Worm (Caenorhabditis elegans): ENCODE measurements around the gene F38A1.15.

The F38A1.15 gene

DNA sequence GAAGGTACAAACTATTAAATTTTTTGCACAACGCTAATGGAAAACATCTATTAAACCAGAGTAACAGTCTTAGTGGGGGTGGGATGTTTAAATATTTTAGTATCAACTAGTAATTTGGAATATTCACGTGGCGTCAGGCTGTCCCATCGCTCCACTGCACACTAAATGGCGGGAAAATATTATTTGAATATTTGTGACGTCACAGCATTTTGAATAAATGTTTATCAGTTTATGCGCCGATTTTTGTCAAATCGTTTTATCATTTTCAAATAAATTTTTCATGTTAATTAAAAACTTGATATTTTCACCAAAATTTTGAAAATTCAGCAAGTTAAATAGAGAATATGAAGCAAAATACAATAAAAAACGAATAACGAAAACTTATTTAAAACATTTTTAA, at the start of gene F38A1.15:
Gene F38A1.15 (minus strand): TSS at position 101 of the 400 bp plus-strand sequence.
- TF ChIP-seq hlh-8 (tag; optimal IDR thresholded peaks at IDR 0.05) (no peak), Y22D7AL.16 (tag; optimal IDR thresholded peaks at IDR 0.05) (no peak), ceh-22 (tag; optimal IDR thresholded peaks at IDR 0.05) (no peak), elt-2 (tag; optimal IDR thresholded peaks at IDR 0.05) (no peak), ceh-31 (tag; optimal IDR thresholded peaks at IDR 0.05) (no peak), odd-2 (tag; optimal IDR thresholded peaks at IDR 0.05) (no peak), T23F11.4 (GFP tag; optimal IDR thresholded peaks at IDR 0.05) (no peak), hlh-15 (tag; optimal IDR thresholded peaks at IDR 0.05) (no peak), lim-6 (tag; optimal IDR thresholded peaks at IDR 0.05) (no peak), sox-4 (tag; optimal IDR thresholded peaks at IDR 0.05) (no peak), lin-11 (tag; optimal IDR thresholded peaks at IDR 0.05) (no peak), K09A11.1 (tag; optimal IDR thresholded peaks at IDR 0.05; ENCODE audit: insufficient read depth) (no peak), ceh-2 (tag; optimal IDR thresholded peaks at IDR 0.05) (no peak), hlh-13 (GFP tag; optimal IDR thresholded peaks at IDR 0.05) (no peak), unc-86 (tag; optimal IDR thresholded peaks at IDR 0.05) (no peak), pax-1 (tag; optimal IDR thresholded peaks at IDR 0.05) (no peak), K02D7.2 (tag; optimal IDR thresholded peaks at IDR 0.05) (no peak), ceh-30 (tag; optimal IDR thresholded peaks at IDR 0.05) (no peak), sox-2 (GFP tag; IDR thresholded peaks at IDR 0.05) (no peak)

ce11 chrIV:1289327-1289726, 46.1 kb upstream of the F38A1.15 start, which contains the start of gene plst-1:
plst-1 (plus strand) TSS chrIV:1289627.
- no peak for TF ChIP-seq fkh-6 (tag; optimal IDR thresholded peaks at IDR 0.05)
- no peak for TF ChIP-seq hlh-8 (tag; optimal IDR thresholded peaks at IDR 0.05)
- no peak for TF ChIP-seq lin-11 (tag; optimal IDR thresholded peaks at IDR 0.05)
- TF ChIP-seq C38D4.7 (GFP tag; optimal IDR thresholded peaks at IDR 0.05) = no peak
- TF ChIP-seq zip-5 (tag; optimal IDR thresholded peaks at IDR 0.05) = no peak
- no peak for TF ChIP-seq ama-1 (optimal IDR thresholded peaks at IDR 0.05)
- no peak for TF ChIP-seq C08G9.2 (tag; optimal IDR thresholded peaks at IDR 0.05)
- TF ChIP-seq Y22D7AL.16 (tag; optimal IDR thresholded peaks at IDR 0.05) = no peak
- TF ChIP-seq rnt-1 (tag; optimal IDR thresholded peaks at IDR 0.05) = no peak
- no peak for TF ChIP-seq tbx-2 (tag; optimal IDR thresholded peaks at IDR 0.05)
- TF ChIP-seq ceh-34 (tag; optimal IDR thresholded peaks at IDR 0.05) = no peak
- TF ChIP-seq eyg-1 (tag; optimal IDR thresholded peaks at IDR 0.05) = no peak
- TF ChIP-seq K02D7.2 (tag; optimal IDR thresholded peaks at IDR 0.05) = no peak
- no peak for TF ChIP-seq pax-1 (tag; optimal IDR thresholded peaks at IDR 0.05)
- TF ChIP-seq ceh-18 (tag; optimal IDR thresholded peaks at IDR 0.05) = no peak

DNA sequence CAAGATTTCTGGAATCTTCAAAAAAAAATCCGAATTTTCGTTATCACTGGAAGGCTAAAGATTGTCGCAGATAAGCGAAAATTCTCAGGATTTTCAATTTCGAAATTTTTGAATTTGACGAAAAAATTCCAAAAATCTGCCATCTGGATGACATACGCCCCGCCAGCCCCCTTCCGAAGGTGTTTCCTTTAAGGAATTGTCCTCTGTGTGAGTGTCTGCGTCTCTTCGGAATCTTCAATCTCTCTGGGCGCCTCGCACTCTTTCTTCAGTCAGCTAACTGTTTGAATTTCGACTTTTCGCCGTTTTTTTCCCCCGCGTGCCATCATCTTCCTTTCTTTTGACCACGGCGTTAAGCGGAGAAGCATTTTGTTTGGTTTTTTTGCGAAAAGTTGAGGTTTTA, 43.4 kb upstream of the F38A1.15 start:
- no peak for TF ChIP-seq odd-2 (tag; optimal IDR thresholded peaks at IDR 0.05)
- no peak for TF ChIP-seq fkh-6 (tag; optimal IDR thresholded peaks at IDR 0.05)
- no peak for TF ChIP-seq ztf-16 (tag; optimal IDR thresholded peaks at IDR 0.05)
- TF ChIP-seq sox-2 (GFP tag; IDR thresholded peaks at IDR 0.05) = no peak
- TF ChIP-seq hlh-6 (tag; optimal IDR thresholded peaks at IDR 0.05) = no peak
- no peak for TF ChIP-seq pha-4 (tag; optimal IDR thresholded peaks at IDR 0.05)
- no peak for TF ChIP-seq C08G9.2 (tag; optimal IDR thresholded peaks at IDR 0.05)

ce11 chrIV:1284877-1285276, 41.7 kb upstream of the F38A1.15 start:
- no peak for TF ChIP-seq elt-2 (tag; optimal IDR thresholded peaks at IDR 0.05)
- TF ChIP-seq pat-9 (tag; optimal IDR thresholded peaks at IDR 0.05) = no peak

ce11 chrIV:1278945-1279344, 35.8 kb upstream of the F38A1.15 start:
- TF ChIP-seq madf-2 (tag; optimal IDR thresholded peaks at IDR 0.05) (no peak), ceh-14 (tag; optimal IDR thresholded peaks at IDR 0.05) (peak; percentile 17)
